Worm (Caenorhabditis elegans): Measurements from ENCODE around the gene C27A7.3.
A peak's percentile ranks its signal among the peaks of the same experiment; 100 is the strongest.

The C27A7.3 gene

ce11 chrV:12140625-12141024 is at the start of gene C27A7.3:
TSS of gene C27A7.3 (plus strand) at chrV:12140925.
- TF ChIP-seq nhr-76 (tag; optimal IDR thresholded peaks at IDR 0.05): no peak
- no peak for TF ChIP-seq tlp-1 (tag; optimal IDR thresholded peaks at IDR 0.05)
- TF ChIP-seq zip-4 (GFP tag; optimal IDR thresholded peaks at IDR 0.05): no peak
- no peak for TF ChIP-seq ceh-88 (GFP tag; IDR thresholded peaks at IDR 0.05)
- no peak for TF ChIP-seq efl-1 (optimal IDR thresholded peaks at IDR 0.05)
- peak in 1 of 2 experiments; percentile 27 for TF ChIP-seq efl-1 (GFP tag; optimal IDR thresholded peaks at IDR 0.05 in 1 of 2)
- no peak for TF ChIP-seq elt-3 (tag; optimal IDR thresholded peaks at IDR 0.05)

- TF ChIP-seq skn-1 (tag; optimal IDR thresholded peaks at IDR 0.05): peak; percentile 10
- no peak for TF ChIP-seq nhr-77 (tag; optimal IDR thresholded peaks at IDR 0.05)
- no peak for TF ChIP-seq fkh-10 (GFP tag; optimal IDR thresholded peaks at IDR 0.05)
- peak; percentile 45 for TF ChIP-seq blmp-1 (tag; optimal IDR thresholded peaks at IDR 0.05)
- no peak for TF ChIP-seq egl-13 (tag; optimal IDR thresholded peaks at IDR 0.05)
- TF ChIP-seq dpl-1 (GFP tag; optimal IDR thresholded peaks at IDR 0.05): no peak
- TF ChIP-seq nhr-47 (tag; optimal IDR thresholded peaks at IDR 0.05): no peak
- no peak for TF ChIP-seq ceh-90 (tag; optimal IDR thresholded peaks at IDR 0.05)
- TF ChIP-seq nhr-19 (GFP tag; conservative IDR thresholded peaks at IDR 0.05): peak; percentile 21; the same call in 1 of the 2 replicates
- TF ChIP-seq zip-4 (GFP tag; optimal IDR thresholded peaks at IDR 0.05): no peak
- TF ChIP-seq tbx-2 (tag; optimal IDR thresholded peaks at IDR 0.05): peak; percentile 9
- peak; percentile 11 for TF ChIP-seq nhr-90 (tag; optimal IDR thresholded peaks at IDR 0.05; ENCODE audit: poor library complexity)
- TF ChIP-seq egl-27 (tag; optimal IDR thresholded peaks at IDR 0.05): no peak
- no peak for TF ChIP-seq unc-30 (tag; optimal IDR thresholded peaks at IDR 0.05)
- TF ChIP-seq swsn-7 (tag; optimal IDR thresholded peaks at IDR 0.05): no peak
- TF ChIP-seq unc-130 (tag; optimal IDR thresholded peaks at IDR 0.05): no peak
- no peak for TF ChIP-seq aly-2 (tag; optimal IDR thresholded peaks at IDR 0.05)
- no peak for TF ChIP-seq unc-98 (GFP tag; IDR thresholded peaks at IDR 0.05)
- no peak for TF ChIP-seq pqm-1 (tag; optimal IDR thresholded peaks at IDR 0.05)
- no peak for TF ChIP-seq pax-3 (tag; optimal IDR thresholded peaks at IDR 0.05)
- no peak for TF ChIP-seq ztf-11 (tag; optimal IDR thresholded peaks at IDR 0.05)
- no peak for TF ChIP-seq lin-39 (tag; optimal IDR thresholded peaks at IDR 0.05)
- TF ChIP-seq sox-4 (tag; optimal IDR thresholded peaks at IDR 0.05): no peak
- no peak for TF ChIP-seq ztf-4 (tag; optimal IDR thresholded peaks at IDR 0.05)
- TF ChIP-seq zag-1 (tag; optimal IDR thresholded peaks at IDR 0.05): no peak
- TF ChIP-seq snu-23 (GFP tag; optimal IDR thresholded peaks at IDR 0.05): peak; percentile 52
- peak; percentile 17 for TF ChIP-seq lir-3 (tag; optimal IDR thresholded peaks at IDR 0.05; ENCODE audit: poor library complexity)
- TF ChIP-seq nhr-28 (tag; optimal IDR thresholded peaks at IDR 0.05): no peak
- no peak for TF ChIP-seq C16A3.4 (tag; optimal IDR thresholded peaks at IDR 0.05)
- no peak for TF ChIP-seq F16B12.6 (tag; optimal IDR thresholded peaks at IDR 0.05)
- TF ChIP-seq efl-1 (optimal IDR thresholded peaks at IDR 0.05): no peak
- no peak for TF ChIP-seq efl-1 (GFP tag; optimal IDR thresholded peaks at IDR 0.05 in 1 of 2)
- no peak for TF ChIP-seq xbp-1 (tag; optimal IDR thresholded peaks at IDR 0.05)
- no peak for TF ChIP-seq tlp-1 (tag; optimal IDR thresholded peaks at IDR 0.05)
- TF ChIP-seq lsy-2 (tag; optimal IDR thresholded peaks at IDR 0.05): peak in 1 of 2 experiments; percentile 11
- no peak for TF ChIP-seq hlh-17 (GFP tag; optimal IDR thresholded peaks at IDR 0.05; ENCODE audit: borderline replicate concordance)
- no peak for TF ChIP-seq ceh-63 (GFP tag; optimal IDR thresholded peaks at IDR 0.05)
- TF ChIP-seq nhr-84 (tag; optimal IDR thresholded peaks at IDR 0.05): no peak
- TF ChIP-seq jun-1 (tag; optimal IDR thresholded peaks at IDR 0.05): no peak
- no peak for TF ChIP-seq nhr-76 (tag; optimal IDR thresholded peaks at IDR 0.05)
- TF ChIP-seq fos-1 (tag; optimal IDR thresholded peaks at IDR 0.05): no peak
- no peak for TF ChIP-seq pag-3 (tag; optimal IDR thresholded peaks at IDR 0.05; ENCODE audit: borderline replicate concordance, insufficient read depth)
- TF ChIP-seq nhr-71 (tag; optimal IDR thresholded peaks at IDR 0.05): peak; percentile 47
- TF ChIP-seq mep-1 (tag; optimal IDR thresholded peaks at IDR 0.05): peak; percentile 18
- no peak for TF ChIP-seq nhr-237 (tag; optimal IDR thresholded peaks at IDR 0.05)
- TF ChIP-seq lin-14 (GFP tag; optimal IDR thresholded peaks at IDR 0.05): peak; percentile 77
- no peak for TF ChIP-seq fkh-4 (tag; optimal IDR thresholded peaks at IDR 0.05; ENCODE audit: borderline replicate concordance)
- peak in 1 of 2 experiments; percentile 58 for TF ChIP-seq lin-35 (GFP tag; optimal IDR thresholded peaks at IDR 0.05)
- TF ChIP-seq nhr-85 (tag): peak; percentile 77
These were observed 49.0 kb upstream of the C27A7.3 start, which contains the start of gene nhr-206 for ce11 chrV:12091759-12092158. TSS of gene nhr-206 (plus strand) at chrV:12092006.
